Worm (Caenorhabditis elegans) whole organism, L4/young adult: ENCODE data around the gene ZC449.2.

Experiments used
- W03F9.2 ChIP-seq: fragments of 150-350 bp; optimal IDR thresholded peaks from 2 replicates; lab custom pipeline; 2014; ENCODE audit warnings: missing biosample characterization, missing genetic modification characterization
- dao-5 ChIP-seq: sonication (generic microtip); optimal IDR thresholded peaks from 2 replicates; lab custom pipeline; 2016; ENCODE audit warnings: missing genotype, missing genetic modification characterization, moderate library complexity, missing compliant biosample characterization
- him-1 ChIP-seq: sonication (generic microtip); optimal IDR thresholded peaks from 2 replicates; lab custom pipeline; 2016; ENCODE audit warnings: missing genotype, missing genetic modification reagents, missing genetic modification characterization, missing compliant biosample characterization

Gene ZC449.2

ce11 chrX:5020996-5021395, at the start of gene ZC449.2:
Gene ZC449.2, plus strand, starts transcription at chrX:5021285.
- TF ChIP-seq W03F9.2 (tag; lab: Kevin White, UChicago) (no peak), him-1 (tag; lab: Kevin White, UChicago) (no peak), dao-5 (tag; lab: Kevin White, UChicago) (no peak)

ce11 chrX:4971427-4971826, 49.7 kb upstream of the ZC449.2 start:
- TF ChIP-seq W03F9.2 (tag; lab: Kevin White, UChicago) = no peak
- no peak for TF ChIP-seq dao-5 (tag; lab: Kevin White, UChicago)
- TF ChIP-seq him-1 (tag; lab: Kevin White, UChicago) = no peak

DNA sequence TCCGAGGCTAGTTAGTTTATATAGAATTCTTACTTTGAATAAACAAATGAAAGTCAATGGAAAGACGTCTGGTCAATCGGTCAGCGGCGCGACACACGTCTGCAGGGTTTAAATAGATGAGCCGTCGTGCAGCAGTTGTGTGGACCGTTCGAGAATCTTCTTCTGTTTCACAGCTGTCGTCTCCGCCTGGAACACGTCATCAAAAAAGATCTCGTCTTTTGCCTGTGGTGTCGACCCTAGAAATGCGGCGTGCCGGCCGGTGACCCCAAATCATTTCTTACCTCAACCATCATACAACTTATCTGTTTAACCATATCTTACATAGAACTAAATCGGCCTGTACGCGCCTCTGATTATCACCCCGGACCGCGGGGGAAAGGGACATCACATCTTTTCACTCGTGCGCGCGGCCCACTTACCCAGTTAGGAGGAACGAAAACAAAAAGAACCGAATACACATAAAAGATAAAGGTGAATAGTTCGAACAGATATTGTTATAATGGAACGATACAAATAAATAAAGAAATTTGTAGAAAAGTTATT, 49.0 kb upstream of the ZC449.2 start:
- TF ChIP-seq W03F9.2 (tag; lab: Kevin White, UChicago) (no peak), dao-5 (tag; lab: Kevin White, UChicago) (no peak)

DNA sequence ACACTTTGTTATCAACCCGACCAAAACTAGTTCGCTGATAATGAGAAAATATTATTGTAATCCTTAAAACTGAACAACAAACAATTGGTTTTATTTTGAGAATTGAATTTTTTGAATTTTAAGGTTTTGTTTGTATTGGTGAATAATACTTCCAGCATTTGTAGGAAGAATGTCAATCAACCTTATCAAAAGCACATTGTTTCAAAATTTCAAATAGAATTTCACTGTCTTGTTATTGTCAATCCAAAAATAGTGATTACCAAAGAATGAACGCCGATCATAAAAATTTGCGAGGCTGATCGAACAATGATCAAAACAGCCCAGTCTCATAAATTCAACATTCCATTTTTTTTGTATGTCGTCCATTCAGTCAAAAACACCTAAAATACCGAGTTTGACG, 46.6 kb upstream of the ZC449.2 start:
- no peak for TF ChIP-seq him-1 (tag; lab: Kevin White, UChicago)
- no peak for TF ChIP-seq W03F9.2 (tag; lab: Kevin White, UChicago)
- TF ChIP-seq dao-5 (tag; lab: Kevin White, UChicago) = no peak

ce11 chrX:4976530-4976929, 44.6 kb upstream of the ZC449.2 start, which contains the start of gene lfi-1:
Gene lfi-1, plus strand, starts transcription at chrX:4976830.
- TF ChIP-seq him-1 (tag; lab: Kevin White, UChicago) (no peak), dao-5 (tag; lab: Kevin White, UChicago) (no peak), W03F9.2 (tag; lab: Kevin White, UChicago) (no peak)

- TF ChIP-seq dao-5 (tag; lab: Kevin White, UChicago) = no peak
- no peak for TF ChIP-seq him-1 (tag; lab: Kevin White, UChicago)
- TF ChIP-seq W03F9.2 (tag; lab: Kevin White, UChicago) = no peak
These were observed 43.0 kb upstream of the ZC449.2 start for ce11 chrX:4978103-4978502.

- no peak for TF ChIP-seq dao-5 (tag; lab: Kevin White, UChicago)
- TF ChIP-seq him-1 (tag; lab: Kevin White, UChicago) = no peak
- TF ChIP-seq W03F9.2 (tag; lab: Kevin White, UChicago) = no peak
These were observed 42.0 kb upstream of the ZC449.2 start for ce11 chrX:4979060-4979459.

DNA sequence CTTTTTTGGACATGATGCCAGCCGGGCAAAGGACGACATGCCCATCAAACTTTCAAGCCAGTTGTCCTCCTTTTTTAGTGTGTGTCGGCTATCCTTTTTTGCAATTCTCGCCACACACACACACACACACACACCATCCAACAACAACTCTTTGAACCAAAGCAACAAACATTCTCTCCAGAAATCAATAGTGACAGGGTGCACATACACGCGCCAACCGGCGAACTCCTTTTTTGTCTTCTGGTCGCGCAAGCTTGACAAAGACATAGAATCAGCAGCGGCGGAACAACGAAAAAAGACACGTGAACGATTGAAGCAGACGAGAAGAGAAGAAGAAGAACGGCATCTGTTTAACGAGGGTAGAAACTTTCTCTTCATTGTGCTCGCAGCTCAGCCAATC, 40.0 kb upstream of the ZC449.2 start:
- TF ChIP-seq W03F9.2 (tag; lab: Kevin White, UChicago) (no peak), him-1 (tag; lab: Kevin White, UChicago) (no peak), dao-5 (tag; lab: Kevin White, UChicago) (no peak)

ce11 chrX:4981579-4981978, 39.5 kb upstream of the ZC449.2 start:
- TF ChIP-seq him-1 (tag; lab: Kevin White, UChicago) (no peak), W03F9.2 (tag; lab: Kevin White, UChicago) (no peak), dao-5 (tag; lab: Kevin White, UChicago) (no peak)

ce11 chrX:4982009-4982625, 39.0 kb upstream of the ZC449.2 start:
- TF ChIP-seq dao-5 (tag; lab: Kevin White, UChicago) (no peak), him-1 (tag; lab: Kevin White, UChicago) (peak; percentile 74), W03F9.2 (tag; lab: Kevin White, UChicago) (no peak)

DNA sequence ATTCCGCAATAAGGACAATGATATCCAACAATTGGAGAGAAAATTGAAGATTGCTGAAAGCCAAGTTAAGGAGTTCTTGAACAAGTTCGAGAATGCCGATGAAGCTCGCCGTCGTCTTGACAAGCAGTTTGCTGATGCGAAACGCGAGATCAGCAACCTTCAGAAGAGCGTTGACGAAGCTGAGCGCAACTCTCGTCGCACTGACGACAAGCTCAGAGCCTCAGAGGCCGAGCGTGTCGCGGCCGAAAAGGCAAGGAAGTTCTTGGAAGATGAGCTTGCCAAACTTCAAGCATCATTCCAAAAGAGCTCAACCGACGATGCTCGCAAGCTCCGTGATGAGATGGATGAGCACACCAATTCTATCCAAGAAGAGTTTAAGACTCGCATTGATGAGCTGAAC, 34.7 kb upstream of the ZC449.2 start:
- TF ChIP-seq him-1 (tag; lab: Kevin White, UChicago) (no peak), W03F9.2 (tag; lab: Kevin White, UChicago) (no peak), dao-5 (tag; lab: Kevin White, UChicago) (no peak)

ce11 chrX:4987617-4988016, 33.5 kb upstream of the ZC449.2 start:
- TF ChIP-seq W03F9.2 (tag; lab: Kevin White, UChicago) (no peak), him-1 (tag; lab: Kevin White, UChicago) (no peak), dao-5 (tag; lab: Kevin White, UChicago) (no peak)

DNA sequence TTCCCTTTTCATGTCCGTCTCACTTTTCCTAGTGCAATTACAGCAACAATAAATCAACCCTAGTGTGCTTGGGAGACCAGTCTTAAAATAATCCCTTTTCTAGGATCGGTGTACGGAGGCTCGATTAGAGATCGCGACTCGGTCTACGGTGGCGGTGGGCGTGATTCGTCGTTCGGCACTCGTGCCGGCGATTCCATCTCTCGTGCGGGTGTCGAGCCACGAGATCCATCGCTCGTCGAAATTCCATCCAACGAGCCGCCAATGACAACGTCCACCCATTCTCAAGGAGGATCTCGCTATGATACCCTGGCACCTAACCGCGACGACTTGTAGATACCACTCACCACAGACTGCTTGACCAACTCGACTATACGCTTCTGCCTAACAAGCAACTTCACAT, 28.6 kb upstream of the ZC449.2 start:
- no peak for TF ChIP-seq dao-5 (tag; lab: Kevin White, UChicago)
- TF ChIP-seq W03F9.2 (tag; lab: Kevin White, UChicago) = no peak
- no peak for TF ChIP-seq him-1 (tag; lab: Kevin White, UChicago)

- TF ChIP-seq dao-5 (tag; lab: Kevin White, UChicago) (no peak), him-1 (tag; lab: Kevin White, UChicago) (no peak), W03F9.2 (tag; lab: Kevin White, UChicago) (no peak)
These were observed 23.5 kb upstream of the ZC449.2 start, which contains the start of gene ZC8.6 for ce11 chrX:4997548-4998087. Gene ZC8.6, minus strand, starts transcription at chrX:4997598.
